Worm (Caenorhabditis elegans) whole organism, dauer: ENCODE measurements around the gene srt-41.

Experiments used
- unc-62 ChIP-seq: sonication (generic microtip); optimal IDR thresholded peaks from 2 replicates; lab custom pipeline; 2017; ENCODE audit warnings: missing biosample characterization, missing genetic modification reagents, missing genetic modification characterization

Gene srt-41

ce11 chrV:1797900-1798299, 5.0 kb downstream of the srt-41 start, which contains the start of gene F36H9.10:
TSS of gene F36H9.10 (plus strand) at chrV:1798200.
- no peak for TF ChIP-seq unc-62 (GFP tag; lab: Kevin White, UChicago)

ce11 chrV:1794218-1794617, 8.7 kb downstream of the srt-41 start, which contains the start of gene F36H9.1:
TSS of gene F36H9.1 (plus strand) at chrV:1794518.
- TF ChIP-seq unc-62 (GFP tag; lab: Kevin White, UChicago): no peak

ce11 chrV:1789495-1789894, 13.4 kb downstream of the srt-41 start:
- TF ChIP-seq unc-62 (GFP tag; lab: Kevin White, UChicago): no peak

ce11 chrV:1788157-1788556, 14.8 kb downstream of the srt-41 start, which contains the start of gene F36H9.2:
TSS of gene F36H9.2 (plus strand) at chrV:1788457.
- no peak for TF ChIP-seq unc-62 (GFP tag; lab: Kevin White, UChicago)

- no peak for TF ChIP-seq unc-62 (GFP tag; lab: Kevin White, UChicago)
Measured at ce11 chrV:1781922-1782321, 21.0 kb downstream of the srt-41 start, which contains the start of gene F36H9.5. TSS of gene F36H9.5 (minus strand) at chrV:1782022.

ce11 chrV:1779994-1780393, 22.9 kb downstream of the srt-41 start:
- no peak for TF ChIP-seq unc-62 (GFP tag; lab: Kevin White, UChicago)

ce11 chrV:1779136-1779535, 23.8 kb downstream of the srt-41 start, which contains the start of gene F36H9.4:
TSS of gene F36H9.4 (minus strand) at chrV:1779236.
- TF ChIP-seq unc-62 (GFP tag; lab: Kevin White, UChicago): no peak

ce11 chrV:1774874-1775589, 27.9 kb downstream of the srt-41 start, which contains the start of gene F36H9.7:
TSS of gene F36H9.7 (minus strand) at chrV:1774924.
- TF ChIP-seq unc-62 (GFP tag; lab: Kevin White, UChicago): no peak

ce11 chrV:1773120-1773519, 29.8 kb downstream of the srt-41 start:
- TF ChIP-seq unc-62 (GFP tag; lab: Kevin White, UChicago): no peak

- no peak for TF ChIP-seq unc-62 (GFP tag; lab: Kevin White, UChicago)
Measured at ce11 chrV:1771727-1772126, 31.2 kb downstream of the srt-41 start, which contains the start of gene dhs-13. TSS of gene dhs-13 (minus strand) at chrV:1771734.

- TF ChIP-seq unc-62 (GFP tag; lab: Kevin White, UChicago): no peak
Measured at ce11 chrV:1767427-1767826, 35.5 kb downstream of the srt-41 start.

- no peak for TF ChIP-seq unc-62 (GFP tag; lab: Kevin White, UChicago)
Measured at ce11 chrV:1760682-1761081, 42.3 kb downstream of the srt-41 start, which contains the start of gene clec-205. TSS of gene clec-205 (plus strand) at chrV:1760893.

ce11 chrV:1756856-1757255, 46.1 kb downstream of the srt-41 start, which contains the start of gene clec-204:
TSS of gene clec-204 (plus strand) at chrV:1757156.
- no peak for TF ChIP-seq unc-62 (GFP tag; lab: Kevin White, UChicago)

ce11 chrV:1756099-1756498, 46.8 kb downstream of the srt-41 start:
- no peak for TF ChIP-seq unc-62 (GFP tag; lab: Kevin White, UChicago)

ce11 chrV:1755589-1755988, 47.4 kb downstream of the srt-41 start, which contains the start of gene ZK697.14:
TSS of gene ZK697.14 (minus strand) at chrV:1755689.
- TF ChIP-seq unc-62 (GFP tag; lab: Kevin White, UChicago): no peak

- no peak for TF ChIP-seq unc-62 (GFP tag; lab: Kevin White, UChicago)
Measured at ce11 chrV:1752496-1752895, 50.4 kb downstream of the srt-41 start, which contains the start of gene ZK697.1. TSS of gene ZK697.1 (plus strand) at chrV:1752796.

ce11 chrV:1751449-1751848, 51.5 kb downstream of the srt-41 start, which contains the start of gene srh-199:
TSS of gene srh-199 (minus strand) at chrV:1751549.
- TF ChIP-seq unc-62 (GFP tag; lab: Kevin White, UChicago): no peak
